Fruit fly (Drosophila melanogaster) Kc167 (cell line): ENCODE measurements around the gene Fit1.

Source experiments
- Myc ChIP-seq: fragments of >200 bp; optimal IDR thresholded peaks from 2 replicates; lab custom pipeline; 2017; ENCODE audit warnings: missing external identifiers
- h ChIP-seq: fragments of >200 bp; optimal IDR thresholded peaks from 3 replicates; lab custom pipeline; 2018; ENCODE audit warnings: missing external identifiers
- psq ChIP-seq: fragments of >200 bp; optimal IDR thresholded peaks from 2 replicates; lab custom pipeline; 2017; ENCODE audit warnings: missing external identifiers

DNA sequence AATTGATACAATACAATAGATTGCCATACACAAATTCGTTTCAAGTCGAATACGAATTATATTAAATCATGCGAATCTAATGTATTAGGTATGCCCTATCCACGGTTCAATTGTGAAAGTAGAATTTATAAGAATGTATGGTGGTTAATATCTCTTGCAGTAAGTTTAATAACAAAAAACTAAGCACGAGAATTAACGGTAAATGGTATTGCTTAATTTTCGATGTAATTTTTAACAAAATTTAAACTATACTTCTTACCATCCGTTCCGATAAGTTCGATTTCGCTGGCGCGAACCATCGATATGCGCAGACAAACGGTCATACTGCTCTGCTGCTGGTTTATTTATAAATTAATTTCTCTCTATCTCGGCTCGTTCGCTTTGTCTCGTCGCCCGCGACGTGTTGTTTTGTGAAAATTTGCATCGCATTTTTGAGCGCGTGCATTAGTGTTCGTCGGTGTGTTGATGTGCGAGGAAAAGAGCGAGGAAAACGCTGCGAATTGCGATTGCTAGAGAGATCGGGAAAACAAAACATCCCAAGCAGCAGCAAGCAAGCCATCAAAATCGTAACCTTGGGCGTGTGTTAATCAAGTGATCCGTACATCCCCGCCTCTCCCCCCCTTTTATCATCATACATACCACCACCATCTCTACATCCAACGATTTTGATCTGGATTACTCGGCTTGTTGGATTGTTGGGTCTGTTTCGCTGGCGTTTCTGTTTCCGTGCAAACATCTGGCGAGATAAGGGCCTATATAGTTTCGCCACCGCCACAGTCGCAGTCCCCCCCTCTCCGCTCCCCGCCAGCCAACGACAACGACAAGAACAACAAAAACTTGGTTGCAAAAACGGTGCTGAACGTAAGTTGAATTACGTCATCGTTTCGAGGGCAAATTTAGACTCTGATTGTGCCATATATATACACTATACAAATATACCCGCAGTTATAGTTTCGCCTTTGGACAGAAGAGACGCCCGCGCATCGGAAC, at the start of gene Fit1:
- TF ChIP-seq psq (lab: Kevin White, UChicago) (peak; percentile 94), Myc (no peak), h (lab: Kevin White, UChicago) (no peak)
